Worm (Caenorhabditis elegans) whole organism, young adult: ENCODE results near the gene trpa-1.

Experiments
- B0019.2 ChIP-seq: fragments of 200-800 bp; sonication (Bioruptor generic); conservative IDR thresholded peaks from 2 replicates; pipeline ENCODE4 v1.3.6; 2022; ENCODE audit warnings: missing genetic modification reagents, missing genetic modification characterization, missing compliant biosample characterization
- B0336.3 ChIP-seq: fragments of 200-800 bp; sonication (Bioruptor generic); IDR thresholded peaks from 2 replicates; pipeline ENCODE4 v1.3.6; 2022; ENCODE audit warnings: missing genetic modification characterization, missing compliant biosample characterization
- F57C9.4 ChIP-seq: sonication (generic microtip); optimal IDR thresholded peaks from 2 replicates; lab custom pipeline; 2017; ENCODE audit warnings: mild to moderate bottlenecking, missing genetic modification characterization, missing compliant biosample characterization
- Y53F4B.3 ChIP-seq: fragments of 200-800 bp; sonication (Bioruptor generic); IDR thresholded peaks from 2 replicates; pipeline ENCODE4 v1.3.6; 2022; ENCODE audit warnings: missing genetic modification reagents, missing genetic modification characterization, missing compliant biosample characterization
- Y53G8AR.9 ChIP-seq: fragments of 200-800 bp; sonication (Bioruptor generic); conservative IDR thresholded peaks from 2 replicates; pipeline ENCODE4 v1.3.6; 2022; ENCODE audit warnings: missing genetic modification reagents, missing genetic modification characterization, missing compliant biosample characterization
- Y56A3A.18 ChIP-seq: fragments of 200-800 bp; sonication (Bioruptor generic); IDR thresholded peaks from 2 replicates; pipeline ENCODE4 v1.3.6; 2022; ENCODE audit warnings: missing genetic modification reagents, missing genetic modification characterization, missing compliant biosample characterization
- Y67H2A.10 ChIP-seq: fragments of 200-800 bp; sonication (Bioruptor generic); conservative IDR thresholded peaks from 2 replicates; pipeline ENCODE4 v1.3.6; 2022; ENCODE audit warnings: missing genetic modification reagents, missing genetic modification characterization, missing compliant biosample characterization
- Y79H2A.3 ChIP-seq: fragments of 200-800 bp; sonication (Bioruptor generic); conservative IDR thresholded peaks from 2 replicates; pipeline ENCODE4 v1.3.6; 2022; ENCODE audit warnings: missing genetic modification reagents, missing genetic modification characterization, missing compliant biosample characterization
- Y95B8A.8 ChIP-seq: fragments of 200-800 bp; sonication (Bioruptor generic); IDR thresholded peaks from 2 replicates; pipeline ENCODE4 v1.3.6; 2022; ENCODE audit warnings: missing genetic modification reagents, missing genetic modification characterization, missing compliant biosample characterization
- ZK185.1 ChIP-seq: sonication (generic microtip); optimal IDR thresholded peaks from 2 replicates; lab custom pipeline; 2016; ENCODE audit warnings: mild to moderate bottlenecking, missing genetic modification characterization, missing compliant biosample characterization; ENCODE audit not compliant: poor library complexity, severe bottlenecking
- atf-7 ChIP-seq: sonication (generic microtip); optimal IDR thresholded peaks from 2 replicates; lab custom pipeline; 2017; ENCODE audit warnings: mild to moderate bottlenecking, missing genetic modification characterization, missing compliant biosample characterization
- attf-3 ChIP-seq: fragments of 200-800 bp; sonication (Bioruptor generic); conservative IDR thresholded peaks from 2 replicates; pipeline ENCODE4 v1.3.6; 2022; ENCODE audit warnings: missing genetic modification reagents, missing genetic modification characterization, missing compliant biosample characterization
- attf-5 ChIP-seq: fragments of 200-800 bp; sonication (Bioruptor generic); optimal IDR thresholded peaks from 2 replicates; lab custom pipeline; 2018; ENCODE audit warnings: mild to moderate bottlenecking, missing genetic modification characterization, missing compliant biosample characterization
- bed-1 ChIP-seq: fragments of 200-800 bp; sonication (Bioruptor generic); IDR thresholded peaks from 2 replicates; pipeline ENCODE4 v1.3.6; 2022; ENCODE audit warnings: missing genetic modification reagents, missing genetic modification characterization, missing compliant biosample characterization
- cebp-1 ChIP-seq, 2 experiments: fragments of 200-800 bp in 1 of 2; sonication (Bioruptor generic) in 1 of 2; sonication (generic microtip) in 1 of 2; IDR thresholded peaks in 1 of 2; optimal IDR thresholded peaks in 1 of 2; 2 replicates each; pipeline versions ENCODE4 v1.3.6 to Lab custom; 2017 to 2022; ENCODE audit warnings: missing compliant biosample characterization in 2 of 2, missing genetic modification characterization in 2 of 2, mild to moderate bottlenecking in 1 of 2, missing genetic modification reagents in 1 of 2, moderate library complexity in 1 of 2
- ceh-100 ChIP-seq: fragments of 200-800 bp; sonication (Bioruptor generic); IDR thresholded peaks from 2 replicates; pipeline ENCODE4 v1.3.6; 2022; ENCODE audit warnings: missing genetic modification reagents, missing genetic modification characterization, missing compliant biosample characterization
- ceh-27 ChIP-seq: fragments of 200-800 bp; sonication (Bioruptor generic); optimal IDR thresholded peaks from 2 replicates; lab custom pipeline; 2018; ENCODE audit warnings: mild to moderate bottlenecking, missing genetic modification characterization, moderate library complexity, missing compliant biosample characterization
- ceh-58 ChIP-seq: fragments of 200-800 bp; sonication (Bioruptor generic); IDR thresholded peaks from 2 replicates; pipeline ENCODE4 v1.3.6; 2022; ENCODE audit warnings: missing genetic modification characterization, missing compliant biosample characterization
- ceh-79 ChIP-seq: sonication (generic microtip); optimal IDR thresholded peaks from 2 replicates; lab custom pipeline; 2017; ENCODE audit warnings: mild to moderate bottlenecking, missing genetic modification characterization, missing compliant biosample characterization
- ceh-91 ChIP-seq: fragments of 200-800 bp; sonication (Bioruptor generic); IDR thresholded peaks from 2 replicates; pipeline ENCODE4 v1.3.6; 2022; ENCODE audit warnings: missing genetic modification reagents, missing genetic modification characterization, missing compliant biosample characterization
- dox-1 ChIP-seq: fragments of 200-800 bp; sonication (Bioruptor generic); IDR thresholded peaks from 2 replicates; pipeline ENCODE4 v1.3.6; 2022; ENCODE audit warnings: missing genetic modification reagents, missing genetic modification characterization, missing compliant biosample characterization
- dpl-1 ChIP-seq: fragments of 150-350 bp; optimal IDR thresholded peaks from 2 replicates; lab custom pipeline; 2014; ENCODE audit warnings: missing biosample characterization, missing genetic modification reagents, missing genetic modification characterization
- egrh-3 ChIP-seq: fragments of 200-800 bp; sonication (Bioruptor generic); IDR thresholded peaks from 2 replicates; pipeline ENCODE4 v1.3.6; 2022; ENCODE audit warnings: missing genetic modification reagents, missing genetic modification characterization, missing compliant biosample characterization
- ekl-4 ChIP-seq: fragments of 200-800 bp; sonication (Bioruptor generic); IDR thresholded peaks from 2 replicates; pipeline ENCODE4 v1.3.6; 2022; ENCODE audit warnings: missing genetic modification reagents, missing genetic modification characterization, missing compliant biosample characterization
- ets-4 ChIP-seq: fragments of 200-800 bp; sonication (Bioruptor generic); optimal IDR thresholded peaks from 2 replicates; lab custom pipeline; 2018; ENCODE audit warnings: mild to moderate bottlenecking, missing genetic modification characterization, missing compliant biosample characterization
- gei-17 ChIP-seq: fragments of 200-800 bp; sonication (Bioruptor generic); optimal IDR thresholded peaks from 2 replicates; lab custom pipeline; 2018; ENCODE audit warnings: mild to moderate bottlenecking, missing genetic modification characterization, missing compliant biosample characterization
- him-1 ChIP-seq: sonication (generic microtip); optimal IDR thresholded peaks from 2 replicates; lab custom pipeline; 2016; ENCODE audit warnings: missing genotype, missing genetic modification reagents, missing genetic modification characterization, missing compliant biosample characterization
- hsf-1 ChIP-seq: fragments of 200-800 bp; sonication (Bioruptor generic); IDR thresholded peaks from 2 replicates; pipeline ENCODE4 v1.3.6; 2022; ENCODE audit warnings: missing genetic modification reagents, missing genetic modification characterization, missing compliant biosample characterization
- let-526 ChIP-seq: fragments of 200-800 bp; sonication (Bioruptor generic); IDR thresholded peaks from 2 replicates; pipeline ENCODE4 v1.3.6; 2022; ENCODE audit warnings: missing genetic modification reagents, missing genetic modification characterization, missing compliant biosample characterization
- let-607 ChIP-seq, 2 experiments: fragments of 200-800 bp in 1 of 2; sonication (Bioruptor generic) in 1 of 2; sonication (generic microtip) in 1 of 2; optimal IDR thresholded peaks; 2 replicates each; lab custom pipeline; 2016 to 2018; ENCODE audit warnings: mild to moderate bottlenecking in 2 of 2, missing compliant biosample characterization in 2 of 2, missing genetic modification characterization in 2 of 2, moderate library complexity in 2 of 2, missing genotype in 1 of 2
- lsl-1 ChIP-seq: fragments of 200-800 bp; sonication (Bioruptor generic); optimal IDR thresholded peaks from 2 replicates; lab custom pipeline; 2018; ENCODE audit warnings: mild to moderate bottlenecking, missing genetic modification characterization, moderate library complexity, missing compliant biosample characterization
- lsy-27 ChIP-seq: sonication (generic microtip); optimal IDR thresholded peaks from 2 replicates; lab custom pipeline; 2017; ENCODE audit warnings: missing genetic modification characterization, mild to moderate bottlenecking, missing compliant biosample characterization, antibody characterized with exemption, missing genotype, borderline replicate concordance; ENCODE audit not compliant: insufficient read depth
- mel-28 ChIP-seq: sonication (generic microtip); optimal IDR thresholded peaks from 2 replicates; lab custom pipeline; 2016; ENCODE audit warnings: borderline replicate concordance, mild to moderate bottlenecking, missing genetic modification characterization, missing compliant biosample characterization
- nfya-2 ChIP-seq: fragments of 200-800 bp; sonication (Bioruptor generic); IDR thresholded peaks from 2 replicates; pipeline ENCODE4 v1.3.6; 2022; ENCODE audit warnings: missing genetic modification reagents, missing genetic modification characterization, missing compliant biosample characterization
- nhr-80 ChIP-seq: sonication (generic microtip); optimal IDR thresholded peaks from 2 replicates; lab custom pipeline; 2016; ENCODE audit warnings: missing genetic modification characterization, missing compliant biosample characterization
- rcor-1 ChIP-seq: fragments of 200-800 bp; sonication (Bioruptor generic); IDR thresholded peaks from 2 replicates; pipeline ENCODE4 v1.3.6; 2022; ENCODE audit warnings: missing genetic modification reagents, missing genetic modification characterization, missing compliant biosample characterization
- repo-1 ChIP-seq: sonication (generic microtip); optimal IDR thresholded peaks from 2 replicates; lab custom pipeline; 2017; ENCODE audit warnings: mild to moderate bottlenecking, missing genetic modification characterization, missing compliant biosample characterization
- sptf-2 ChIP-seq: fragments of 200-800 bp; sonication (Bioruptor generic); optimal IDR thresholded peaks from 2 replicates; lab custom pipeline; 2018; ENCODE audit warnings: mild to moderate bottlenecking, missing genetic modification characterization, missing compliant biosample characterization
- tbx-9 ChIP-seq: sonication (generic microtip); optimal IDR thresholded peaks from 2 replicates; lab custom pipeline; 2016; ENCODE audit warnings: borderline replicate concordance, missing genetic modification characterization, inconsistent platforms, missing compliant biosample characterization
- unc-130 ChIP-seq: sonication (generic microtip); optimal IDR thresholded peaks from 2 replicates; lab custom pipeline; 2016; ENCODE audit warnings: missing genetic modification reagents, missing genetic modification characterization, missing compliant biosample characterization
- xnd-1 ChIP-seq: sonication (generic microtip); optimal IDR thresholded peaks from 2 replicates; lab custom pipeline; 2016; ENCODE audit warnings: missing genotype, missing genetic modification reagents, missing genetic modification characterization, missing compliant biosample characterization
- ztf-18 ChIP-seq: sonication (generic microtip); optimal IDR thresholded peaks from 2 replicates; lab custom pipeline; 2016; ENCODE audit warnings: missing genotype, mild to moderate bottlenecking, missing genetic modification characterization, missing compliant biosample characterization
- ztf-22 ChIP-seq: fragments of 200-800 bp; sonication (Bioruptor generic); optimal IDR thresholded peaks from 2 replicates; lab custom pipeline; 2018; ENCODE audit warnings: mild to moderate bottlenecking, missing genetic modification characterization, moderate library complexity, missing compliant biosample characterization
- ztf-26 ChIP-seq: sonication (generic microtip); optimal IDR thresholded peaks from 2 replicates; lab custom pipeline; 2017; ENCODE audit warnings: missing genetic modification characterization, missing compliant biosample characterization

trpa-1 gene

DNA sequence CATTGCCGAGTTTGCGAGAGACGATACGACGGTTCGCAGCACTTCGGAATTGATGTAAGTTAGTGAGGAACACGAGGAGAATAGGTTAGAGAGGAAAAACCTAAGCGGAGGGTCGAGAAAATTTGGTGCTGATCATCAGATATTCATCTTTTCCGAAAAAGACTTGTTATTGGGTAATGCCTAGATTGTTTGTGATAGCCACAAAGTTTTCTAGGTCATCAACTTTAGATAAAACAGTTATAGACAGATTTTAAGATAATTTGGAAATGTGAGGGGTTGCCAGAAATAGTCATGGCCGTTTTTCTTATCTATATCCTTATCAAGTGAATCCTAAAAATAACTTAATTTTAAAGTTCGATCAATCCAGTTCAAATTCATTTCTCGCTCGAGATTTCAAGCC is 36.1 kb downstream of the trpa-1 start:
- no peak for TF ChIP-seq dox-1 (GFP tag; lab: Robert Waterston, UW)
- TF ChIP-seq ceh-58 (GFP tag; lab: Robert Waterston, UW): no peak
- TF ChIP-seq sptf-2 (GFP tag; lab: Kevin White, UChicago): no peak
- no peak for TF ChIP-seq gei-17 (GFP tag; lab: Kevin White, UChicago)
- no peak for TF ChIP-seq Y67H2A.10 (GFP tag; lab: Robert Waterston, UW)
- TF ChIP-seq ztf-18 (tag; lab: Kevin White, UChicago): no peak
- TF ChIP-seq ceh-79: no peak
- TF ChIP-seq Y53G8AR.9: no peak
- no peak for TF ChIP-seq ceh-27 (GFP tag; lab: Kevin White, UChicago)
- TF ChIP-seq B0336.3 (GFP tag; lab: Robert Waterston, UW): no peak
- TF ChIP-seq cebp-1 (GFP tag; IDR thresholded peaks at IDR 0.05; lab: Robert Waterston, UW): no peak
- no peak for TF ChIP-seq cebp-1 (tag; optimal IDR thresholded peaks at IDR 0.05; lab: Kevin White, UChicago)
- no peak for TF ChIP-seq him-1 (tag; lab: Kevin White, UChicago)
- TF ChIP-seq let-607 (tag; optimal IDR thresholded peaks at IDR 0.05; lab: Kevin White, UChicago): no peak
- no peak for TF ChIP-seq tbx-9 (tag; lab: Kevin White, UChicago)
- TF ChIP-seq attf-5 (GFP tag; lab: Kevin White, UChicago): no peak
- TF ChIP-seq atf-7 (tag; lab: Kevin White, UChicago): no peak
- no peak for TF ChIP-seq egrh-3
- no peak for TF ChIP-seq Y79H2A.3
- TF ChIP-seq repo-1 (tag; lab: Kevin White, UChicago): no peak
- TF ChIP-seq Y56A3A.18 (GFP tag; lab: Robert Waterston, UW): no peak

- TF ChIP-seq let-526 (GFP tag; lab: Robert Waterston, UW): no peak
- no peak for TF ChIP-seq attf-3 (GFP tag; lab: Robert Waterston, UW)
- peak; percentile 30 for TF ChIP-seq ztf-26
- no peak for TF ChIP-seq B0019.2 (GFP tag; lab: Robert Waterston, UW)
- no peak for TF ChIP-seq attf-5 (GFP tag; lab: Kevin White, UChicago)
- no peak for TF ChIP-seq ceh-58 (GFP tag; lab: Robert Waterston, UW)
- TF ChIP-seq ztf-22 (GFP tag; lab: Kevin White, UChicago): no peak
- no peak for TF ChIP-seq Y53F4B.3 (GFP tag; lab: Robert Waterston, UW)
- no peak for TF ChIP-seq lsl-1 (GFP tag; lab: Kevin White, UChicago)
Measured at ce11 chrIV:11901215-11901614, 36.9 kb downstream of the trpa-1 start.

- TF ChIP-seq hsf-1: no peak
- peak; percentile 1 for TF ChIP-seq nhr-80 (tag; lab: Kevin White, UChicago)
- TF ChIP-seq dpl-1 (GFP tag; lab: Kevin White, UChicago): no peak
- no peak for TF ChIP-seq lsy-27 (tag; lab: Kevin White, UChicago)
- TF ChIP-seq ceh-100 (GFP tag; lab: Robert Waterston, UW): no peak
- no peak for TF ChIP-seq mel-28 (tag; lab: Kevin White, UChicago)
- TF ChIP-seq F57C9.4 (tag; lab: Kevin White, UChicago): no peak
- TF ChIP-seq, all 124 proteins: peak for 1
Measured at ce11 chrIV:11902832-11903231, 38.5 kb downstream of the trpa-1 start.

- no peak for TF ChIP-seq nfya-2 (GFP tag; lab: Robert Waterston, UW)
- TF ChIP-seq bed-1 (GFP tag; lab: Robert Waterston, UW): no peak
- no peak for TF ChIP-seq nhr-80 (tag; lab: Kevin White, UChicago)
- no peak for TF ChIP-seq ceh-91
- no peak for TF ChIP-seq ekl-4
- TF ChIP-seq ets-4 (GFP tag; lab: Kevin White, UChicago): no peak
- no peak for TF ChIP-seq attf-3 (GFP tag; lab: Robert Waterston, UW)
- TF ChIP-seq Y53G8AR.9: no peak
- TF ChIP-seq unc-130 (GFP tag; lab: Kevin White, UChicago): no peak
- no peak for TF ChIP-seq ZK185.1
- TF ChIP-seq xnd-1 (tag; lab: Kevin White, UChicago): no peak
- no peak for TF ChIP-seq hsf-1
- TF ChIP-seq Y95B8A.8: no peak
- TF ChIP-seq rcor-1 (GFP tag; lab: Robert Waterston, UW): no peak
Measured at ce11 chrIV:11903676-11904075, 39.4 kb downstream of the trpa-1 start.
